Worm (Caenorhabditis elegans): ENCODE results near the gene F53F1.3.

The F53F1.3 gene

DNA sequence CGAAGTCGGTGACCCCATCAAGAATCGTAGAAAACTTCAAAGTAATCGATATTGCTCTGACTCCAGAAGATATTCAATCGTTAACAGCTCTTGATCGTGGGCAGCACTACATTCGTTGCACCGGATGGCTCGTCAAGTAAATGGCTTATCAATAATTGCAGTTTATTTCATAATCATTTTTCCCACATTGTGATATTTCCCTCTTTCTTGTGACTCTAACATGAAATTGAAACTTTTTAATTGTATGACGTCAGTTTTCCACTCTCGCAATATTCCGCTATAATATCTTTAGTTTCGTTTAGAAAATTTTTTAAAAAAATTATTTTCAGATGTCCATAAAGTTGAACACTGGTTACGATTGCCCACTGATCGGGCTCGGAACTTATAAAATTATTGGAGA is at the start of gene F53F1.3:
F53F1.3 (plus strand) TSS at position 330 of the 400 bp plus-strand sequence.
- TF ChIP-seq unc-55 (GFP tag; optimal IDR thresholded peaks at IDR 0.05) (no peak), ceh-45 (GFP tag; IDR thresholded peaks at IDR 0.05) (no peak), ceh-24 (tag; optimal IDR thresholded peaks at IDR 0.05) (no peak), npax-4 (tag; optimal IDR thresholded peaks at IDR 0.05) (no peak), pat-9 (tag; optimal IDR thresholded peaks at IDR 0.05) (no peak), ceh-34 (tag; optimal IDR thresholded peaks at IDR 0.05) (no peak), odd-2 (tag; optimal IDR thresholded peaks at IDR 0.05) (no peak), K02D7.2 (tag; optimal IDR thresholded peaks at IDR 0.05) (no peak), nfya-1 (tag; optimal IDR thresholded peaks at IDR 0.05) (no peak), pqm-1 (tag; optimal IDR thresholded peaks at IDR 0.05) (no peak), K09A11.1 (tag; optimal IDR thresholded peaks at IDR 0.05; ENCODE audit: insufficient read depth) (no peak), ceh-18 (tag; optimal IDR thresholded peaks at IDR 0.05) (no peak), pax-1 (tag; optimal IDR thresholded peaks at IDR 0.05) (no peak), pha-2 (tag; optimal IDR thresholded peaks at IDR 0.05) (no peak), pag-3 (tag; optimal IDR thresholded peaks at IDR 0.05; ENCODE audit: borderline replicate concordance) (no peak), ztf-16 (tag; optimal IDR thresholded peaks at IDR 0.05) (no peak), C08G9.2 (tag; optimal IDR thresholded peaks at IDR 0.05) (no peak)

DNA sequence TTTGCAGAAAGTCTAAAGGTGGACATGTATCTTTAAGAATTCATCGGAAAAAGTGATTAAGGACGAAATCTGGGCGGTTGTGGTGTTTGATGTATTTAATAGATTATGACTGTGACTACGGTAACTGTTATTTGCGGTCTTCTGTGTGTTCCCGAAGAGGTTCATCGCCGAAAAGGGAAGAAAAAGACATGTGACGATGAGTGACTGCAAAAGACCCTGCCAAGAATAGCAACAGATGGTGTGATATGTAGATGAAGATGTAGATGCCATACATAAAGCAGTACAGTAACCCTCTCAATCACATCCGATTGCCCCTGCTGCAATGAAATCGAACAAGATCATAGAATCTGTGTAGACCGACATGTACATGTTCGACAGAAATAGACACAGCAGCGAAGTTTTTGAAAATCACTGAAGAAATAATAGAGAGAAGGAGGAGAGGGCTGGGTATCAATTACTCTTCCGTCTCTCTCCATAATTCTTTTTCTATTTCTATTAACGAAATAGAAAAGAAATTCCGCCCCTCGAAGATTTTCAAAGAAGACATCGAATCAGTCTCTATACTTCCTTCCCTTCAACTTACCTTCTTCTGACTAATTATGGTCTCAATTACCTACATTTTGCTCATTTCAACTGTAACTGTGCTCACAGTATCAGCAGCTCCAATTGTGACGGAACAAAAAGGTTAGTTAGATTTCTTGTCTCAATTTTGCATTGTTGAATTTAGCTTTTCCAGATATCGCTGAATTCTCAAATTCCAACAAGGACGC is 49.0 kb upstream of the F53F1.3 start, which contains the start of gene F32H5.3:
F32H5.3 (plus strand) TSS at position 513 of the 770 bp plus-strand sequence.
- TF ChIP-seq eyg-1 (tag; optimal IDR thresholded peaks at IDR 0.05) = no peak
- TF ChIP-seq pax-1 (tag; optimal IDR thresholded peaks at IDR 0.05) = no peak
- no peak for TF ChIP-seq lim-6 (tag; optimal IDR thresholded peaks at IDR 0.05)
- no peak for TF ChIP-seq ceh-2 (tag; optimal IDR thresholded peaks at IDR 0.05)
- no peak for TF ChIP-seq npax-4 (tag; optimal IDR thresholded peaks at IDR 0.05)

- TF ChIP-seq hlh-15 (tag; optimal IDR thresholded peaks at IDR 0.05) = no peak
- TF ChIP-seq sox-4 (tag; optimal IDR thresholded peaks at IDR 0.05) = no peak
- TF ChIP-seq rnt-1 (tag; optimal IDR thresholded peaks at IDR 0.05) = no peak
- no peak for TF ChIP-seq ttx-3 (tag; optimal IDR thresholded peaks at IDR 0.05)
- TF ChIP-seq ceh-9 (tag; optimal IDR thresholded peaks at IDR 0.05) = no peak
- TF ChIP-seq eyg-1 (tag; optimal IDR thresholded peaks at IDR 0.05) = no peak
- no peak for TF ChIP-seq Y22D7AL.16 (tag; optimal IDR thresholded peaks at IDR 0.05)
Measured at ce11 chrV:13360254-13360653, 47.8 kb upstream of the F53F1.3 start, which contains the start of gene F32H5.4. TSS of gene F32H5.4 (plus strand) at chrV:13360554.

- no peak for TF ChIP-seq eyg-1 (tag; optimal IDR thresholded peaks at IDR 0.05)
- no peak for TF ChIP-seq zip-5 (tag; optimal IDR thresholded peaks at IDR 0.05)
- no peak for TF ChIP-seq ceh-22 (tag; optimal IDR thresholded peaks at IDR 0.05)
- TF ChIP-seq elt-2 (tag; optimal IDR thresholded peaks at IDR 0.05) = no peak
- TF ChIP-seq syd-9 (tag; optimal IDR thresholded peaks at IDR 0.05) = no peak
- TF ChIP-seq rnt-1 (tag; optimal IDR thresholded peaks at IDR 0.05) = no peak
- no peak for TF ChIP-seq elt-4 (tag; optimal IDR thresholded peaks at IDR 0.05)
- no peak for TF ChIP-seq gmeb-2 (tag; optimal IDR thresholded peaks at IDR 0.05)
- TF ChIP-seq ceh-18 (tag; optimal IDR thresholded peaks at IDR 0.05) = no peak
- no peak for TF ChIP-seq odd-2 (tag; optimal IDR thresholded peaks at IDR 0.05)
Measured at ce11 chrV:13363415-13363814, 44.6 kb upstream of the F53F1.3 start, which contains the start of gene srg-46. TSS of gene srg-46 (plus strand) at chrV:13363715.

DNA sequence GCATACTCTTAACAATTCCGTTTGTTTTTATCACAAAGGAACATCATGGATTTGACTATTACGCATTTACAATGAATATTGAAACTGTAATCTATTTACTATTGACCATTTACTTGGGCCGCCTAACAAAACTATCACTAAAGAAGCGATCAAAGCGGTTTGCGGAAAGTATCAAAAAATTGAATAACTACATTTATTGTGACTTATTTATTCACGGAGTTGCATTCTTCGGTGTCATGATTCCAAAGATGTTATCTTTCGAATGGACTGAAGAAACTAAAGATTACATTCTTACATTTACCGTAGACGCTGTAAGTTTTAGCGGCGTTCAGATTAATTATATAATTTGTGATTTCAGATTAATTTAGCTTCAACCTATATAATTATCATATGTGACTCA is 43.8 kb upstream of the F53F1.3 start:
- TF ChIP-seq T23F11.4 (GFP tag; optimal IDR thresholded peaks at IDR 0.05) (no peak), ama-1 (optimal IDR thresholded peaks at IDR 0.05) (no peak), hlh-15 (tag; optimal IDR thresholded peaks at IDR 0.05) (no peak), ceh-18 (tag; optimal IDR thresholded peaks at IDR 0.05) (no peak), ceh-6 (GFP tag; optimal IDR thresholded peaks at IDR 0.05) (no peak)
